Worm (Caenorhabditis elegans) whole organism, L4 larva: ENCODE data around the gene nlp-27.

Experiments used
- F26F4.8 ChIP-seq: fragments of 200-800 bp; sonication (Bioruptor generic); conservative IDR thresholded peaks from 2 replicates; pipeline ENCODE4 v1.3.6; 2022; ENCODE audit warnings: missing genetic modification characterization, missing compliant biosample characterization
- Y75B8A.6 ChIP-seq: fragments of 200-800 bp; sonication (Bioruptor generic); IDR thresholded peaks from 2 replicates; pipeline ENCODE4 v1.3.6; 2022; ENCODE audit warnings: missing genetic modification reagents, missing genetic modification characterization, missing compliant biosample characterization
- attf-4 ChIP-seq: sonication (generic microtip); optimal IDR thresholded peaks from 3 replicates; lab custom pipeline; 2017; ENCODE audit warnings: missing biosample characterization, missing genetic modification characterization
- ceh-28 ChIP-seq: fragments of 150-350 bp; optimal IDR thresholded peaks from 2 replicates; lab custom pipeline; 2014; ENCODE audit warnings: missing biosample characterization, missing genetic modification reagents, missing genetic modification characterization
- daf-16 ChIP-seq, 3 experiments: sonication (generic microtip); optimal IDR thresholded peaks; 2 replicates each; lab custom pipeline; 2016 to 2017; ENCODE audit warnings: missing genetic modification characterization in 3 of 3, missing genetic modification reagents in 3 of 3, mild to moderate bottlenecking in 2 of 3, missing compliant biosample characterization in 2 of 3, missing biosample characterization in 1 of 3, moderate library complexity in 1 of 3
- dmd-6 ChIP-seq: fragments of 200-800 bp; sonication (Bioruptor generic); IDR thresholded peaks from 2 replicates; pipeline ENCODE4 v1.3.6; 2022; ENCODE audit warnings: missing genetic modification reagents, missing genetic modification characterization, missing compliant biosample characterization
- dmd-8 ChIP-seq: fragments of 200-800 bp; sonication (Bioruptor generic); IDR thresholded peaks from 2 replicates; pipeline ENCODE4 v1.3.6; 2022; ENCODE audit warnings: missing genetic modification characterization, missing compliant biosample characterization
- dve-1 ChIP-seq: sonication (generic microtip); optimal IDR thresholded peaks from 2 replicates; lab custom pipeline; 2017; ENCODE audit warnings: antibody characterized with exemption, mild to moderate bottlenecking, missing genetic modification characterization, missing compliant biosample characterization; ENCODE audit not compliant: insufficient read depth
- hif-1 ChIP-seq, 2 experiments: sonication (generic microtip); optimal IDR thresholded peaks; 2 replicates each; lab custom pipeline; 2016 to 2017; ENCODE audit warnings: missing compliant biosample characterization in 2 of 2, missing genetic modification characterization in 2 of 2, missing genetic modification reagents in 2 of 2, missing genotype in 2 of 2, mild to moderate bottlenecking in 1 of 2
- hlh-11 ChIP-seq: fragments of 200-800 bp; sonication (Bioruptor generic); optimal IDR thresholded peaks from 2 replicates; lab custom pipeline; 2018; ENCODE audit warnings: mild to moderate bottlenecking, missing genetic modification characterization, missing compliant biosample characterization
- hlh-30 ChIP-seq: sonication (generic microtip); optimal IDR thresholded peaks from 2 replicates; lab custom pipeline; 2017; ENCODE audit warnings: antibody characterized with exemption, mild to moderate bottlenecking, missing genetic modification characterization, missing compliant biosample characterization; ENCODE audit not compliant: insufficient read depth
- lin-1 ChIP-seq: fragments of 200-800 bp; sonication (Bioruptor generic); IDR thresholded peaks from 2 replicates; pipeline ENCODE4 v1.3.6; 2022; ENCODE audit warnings: missing genetic modification reagents, missing genetic modification characterization, missing compliant biosample characterization
- lin-15B ChIP-seq: fragments of 150-350 bp; sonication (generic microtip); optimal IDR thresholded peaks from 3 replicates; lab custom pipeline; 2014; ENCODE audit warnings: missing biosample characterization, missing genetic modification characterization
- lin-38 ChIP-seq: fragments of 200-800 bp; sonication (Bioruptor generic); IDR thresholded peaks from 2 replicates; pipeline ENCODE4 v1.3.6; 2022; ENCODE audit warnings: missing genetic modification reagents, missing genetic modification characterization, missing compliant biosample characterization
- lsy-2 ChIP-seq, 2 experiments: fragments of 150-350 bp in 1 of 2; sonication (generic microtip) in 1 of 2; optimal IDR thresholded peaks; 2 replicates each; lab custom pipeline; 2014 to 2017; ENCODE audit warnings: missing biosample characterization in 2 of 2, missing genetic modification characterization in 2 of 2
- mdl-1 ChIP-seq, 2 experiments: fragments of 150-350 bp in 1 of 2; sonication (generic microtip) in 1 of 2; optimal IDR thresholded peaks; 2 replicates each; lab custom pipeline; 2014 to 2017; ENCODE audit warnings: missing biosample characterization in 2 of 2, missing genetic modification characterization in 2 of 2
- mep-1 ChIP-seq: fragments of 150-350 bp; sonication (generic microtip); optimal IDR thresholded peaks from 3 replicates; lab custom pipeline; 2014; ENCODE audit warnings: missing biosample characterization, missing genetic modification characterization
- nhr-10 ChIP-seq: fragments of 150-350 bp; optimal IDR thresholded peaks from 2 replicates; lab custom pipeline; 2014; ENCODE audit warnings: missing biosample characterization, missing genetic modification characterization
- nhr-102 ChIP-seq: sonication (generic microtip); optimal IDR thresholded peaks from 2 replicates; lab custom pipeline; 2016; ENCODE audit warnings: mild to moderate bottlenecking, missing genetic modification characterization, moderate library complexity, missing compliant biosample characterization
- nhr-111 ChIP-seq: fragments of 200-800 bp; sonication (Bioruptor generic); optimal IDR thresholded peaks from 2 replicates; lab custom pipeline; 2018; ENCODE audit warnings: mild to moderate bottlenecking, missing genetic modification characterization, missing compliant biosample characterization
- nhr-28 ChIP-seq: fragments of 150-350 bp; optimal IDR thresholded peaks from 2 replicates; lab custom pipeline; 2014; ENCODE audit warnings: missing biosample characterization, missing genetic modification characterization
- nhr-41 ChIP-seq: fragments of 200-800 bp; sonication (Bioruptor generic); IDR thresholded peaks from 2 replicates; pipeline ENCODE4 v1.3.6; 2022; ENCODE audit warnings: missing genetic modification reagents, missing genetic modification characterization, missing compliant biosample characterization
- nhr-42 ChIP-seq: fragments of 200-800 bp; sonication (Bioruptor generic); IDR thresholded peaks from 2 replicates; pipeline ENCODE4 v1.3.6; 2022; ENCODE audit warnings: missing genetic modification characterization, missing compliant biosample characterization
- nhr-6 ChIP-seq: fragments of 150-350 bp; optimal IDR thresholded peaks from 2 replicates; lab custom pipeline; 2014; ENCODE audit warnings: missing biosample characterization, missing genetic modification characterization
- nhr-77 ChIP-seq: fragments of 150-350 bp; optimal IDR thresholded peaks from 2 replicates; lab custom pipeline; 2014; ENCODE audit warnings: missing biosample characterization, missing genetic modification characterization
- pqm-1 ChIP-seq: sonication (generic microtip); optimal IDR thresholded peaks from 2 replicates; lab custom pipeline; 2017; ENCODE audit warnings: missing biosample characterization, missing genetic modification characterization
- snpc-1.2 ChIP-seq: fragments of 200-800 bp; sonication (Bioruptor generic); IDR thresholded peaks from 2 replicates; pipeline ENCODE4 v1.3.6; 2022; ENCODE audit warnings: missing genetic modification reagents, missing genetic modification characterization, missing compliant biosample characterization
- unc-130 ChIP-seq: sonication (generic microtip); optimal IDR thresholded peaks from 2 replicates; lab custom pipeline; 2016; ENCODE audit warnings: missing genetic modification reagents, missing genetic modification characterization, missing compliant biosample characterization
- unc-62 ChIP-seq, 3 experiments: fragments of 150-350 bp in 1 of 3; sonication (generic microtip); optimal IDR thresholded peaks in 2 of 3; peaks in 1 of 3; 1 replicate in 1 of 3; 2 replicates in 2 of 3; lab custom pipeline; 2014 to 2017; ENCODE audit warnings: missing biosample characterization in 3 of 3, missing genetic modification characterization in 3 of 3, missing genetic modification reagents in 3 of 3, missing genotype in 1 of 3
- vab-7 ChIP-seq: fragments of 200-800 bp; sonication (Bioruptor generic); IDR thresholded peaks from 2 replicates; pipeline ENCODE4 v1.3.6; 2022; ENCODE audit warnings: missing genetic modification reagents, missing genetic modification characterization, missing compliant biosample characterization
- zag-1 ChIP-seq: fragments of 150-350 bp; optimal IDR thresholded peaks from 2 replicates; lab custom pipeline; 2014; ENCODE audit warnings: missing biosample characterization, missing genetic modification characterization
- zfp-3 ChIP-seq: fragments of 200-800 bp; sonication (Bioruptor generic); conservative IDR thresholded peaks from 2 replicates; pipeline ENCODE4 v1.3.6; 2022; ENCODE audit warnings: missing genetic modification reagents, missing genetic modification characterization, missing compliant biosample characterization
- ztf-11 ChIP-seq: fragments of 150-350 bp; optimal IDR thresholded peaks from 2 replicates; lab custom pipeline; 2014; ENCODE audit warnings: missing biosample characterization, missing genetic modification characterization

The nlp-27 gene

DNA sequence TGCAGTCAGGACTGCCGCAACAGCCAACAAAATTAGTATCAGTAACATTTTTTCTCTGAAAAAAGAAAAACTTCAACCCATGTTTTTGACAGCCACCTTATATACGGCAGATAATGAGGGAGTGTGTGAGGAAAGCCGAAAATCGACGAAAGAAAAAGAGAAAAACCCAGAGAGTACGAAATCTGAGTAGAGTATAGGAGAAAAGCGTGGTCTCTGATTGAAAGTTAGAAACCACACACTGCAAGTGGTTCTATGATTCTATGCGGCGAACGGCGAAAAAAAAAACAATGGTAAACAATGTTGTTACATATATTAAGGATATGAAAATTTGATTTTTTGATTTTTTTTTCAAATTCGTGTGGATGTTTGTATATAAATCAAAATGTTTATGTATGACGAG, 21.4 kb upstream of the nlp-27 start, which contains the start of gene cyp-34A8:
cyp-34A8 (minus strand) TSS at position 62 of the 400 bp plus-strand sequence.
- TF ChIP-seq nhr-102 (tag; lab: Kevin White, UChicago) (peak; percentile 24), attf-4 (tag; lab: Kevin White, UChicago) (no peak), dve-1 (tag; lab: Kevin White, UChicago) (peak; percentile 57), nhr-77 (peak; percentile 84), hlh-11 (tag; lab: Kevin White, UChicago) (peak; percentile 4), daf-16 (GFP tag; optimal IDR thresholded peaks at IDR 0.05; lab: Kevin White, UChicago) (no peak), daf-16 (tag; optimal IDR thresholded peaks at IDR 0.05; lab: Kevin White, UChicago) (peak; percentile 2), mdl-1 (tag; optimal IDR thresholded peaks at IDR 0.05; lab: Kevin White, UChicago) (peak in 1 of 2 experiments; percentile 24), nhr-28 (tag; lab: Kevin White, UChicago) (peak; percentile 79), F26F4.8 (GFP tag; lab: Robert Waterston, UW) (no peak), dmd-6 (GFP tag; lab: Robert Waterston, UW) (peak; percentile 52; the same call in 1 of the 2 replicates), unc-130 (GFP tag; lab: Kevin White, UChicago) (no peak)

DNA sequence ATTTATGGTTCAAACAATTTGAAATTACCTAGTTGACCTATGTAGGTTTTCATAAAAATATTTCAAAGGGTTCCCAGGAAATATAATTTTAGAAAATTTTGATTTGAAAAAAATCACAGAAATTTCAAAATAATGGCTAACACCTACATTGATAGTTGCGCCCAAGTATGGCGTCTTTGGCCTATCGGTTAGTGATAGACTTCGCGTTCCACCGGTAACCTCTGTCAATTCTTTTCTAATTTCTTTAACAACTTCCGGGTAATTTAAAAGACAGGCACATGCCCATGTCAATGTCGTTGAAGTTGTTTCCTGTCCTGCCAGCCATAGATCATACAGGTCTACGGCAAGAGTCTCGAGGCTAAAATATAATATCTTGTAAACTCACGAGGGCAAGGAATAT, 20.2 kb upstream of the nlp-27 start:
- TF ChIP-seq unc-62 (GFP tag; optimal IDR thresholded peaks at IDR 0.05 in 1 of 2; lab: Kevin White, UChicago) (peak in 1 of 2 experiments; percentile 95), unc-62 (tag; optimal IDR thresholded peaks at IDR 0.05; lab: Kevin White, UChicago) (no peak), vab-7 (no peak)

DNA sequence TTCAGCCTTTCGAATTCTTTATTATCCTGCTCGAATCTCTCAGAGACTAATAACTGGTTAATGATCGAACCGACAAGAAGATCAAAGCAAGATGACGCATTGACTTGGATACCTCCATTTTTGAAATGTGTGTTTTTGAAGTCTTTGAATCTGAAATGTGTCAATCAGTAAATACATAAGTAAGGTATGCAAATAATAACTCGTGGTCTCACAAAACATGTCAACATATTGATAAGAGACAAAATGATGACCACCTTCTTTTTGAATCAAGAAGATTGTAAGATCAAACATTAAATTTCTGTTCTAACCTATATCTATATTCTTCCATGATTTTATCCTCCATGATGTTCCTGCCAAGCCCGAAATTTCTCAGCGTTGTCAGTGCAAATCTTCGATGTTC, 19.5 kb upstream of the nlp-27 start:
- TF ChIP-seq nhr-6 (tag; lab: Kevin White, UChicago) = no peak
- no peak for TF ChIP-seq lsy-2 (tag; optimal IDR thresholded peaks at IDR 0.05; lab: Kevin White, UChicago)
- TF ChIP-seq nhr-77 = peak; percentile 67
- peak; percentile 47 for TF ChIP-seq dve-1 (tag; lab: Kevin White, UChicago)
- no peak for TF ChIP-seq daf-16 (GFP tag; optimal IDR thresholded peaks at IDR 0.05; lab: Kevin White, UChicago)
- TF ChIP-seq daf-16 (tag; optimal IDR thresholded peaks at IDR 0.05; lab: Kevin White, UChicago) = peak; percentile 97
- peak; percentile 23 for TF ChIP-seq hlh-11 (tag; lab: Kevin White, UChicago)
- peak; percentile 75 for TF ChIP-seq nhr-28 (tag; lab: Kevin White, UChicago)
- peak; percentile 3 for TF ChIP-seq nhr-102 (tag; lab: Kevin White, UChicago)
- peak; percentile 61 for TF ChIP-seq dmd-6 (GFP tag; lab: Robert Waterston, UW)
- TF ChIP-seq unc-62 (GFP tag; optimal IDR thresholded peaks at IDR 0.05 in 1 of 2; lab: Kevin White, UChicago) = no peak
- no peak for TF ChIP-seq unc-62 (tag; optimal IDR thresholded peaks at IDR 0.05; lab: Kevin White, UChicago)

DNA sequence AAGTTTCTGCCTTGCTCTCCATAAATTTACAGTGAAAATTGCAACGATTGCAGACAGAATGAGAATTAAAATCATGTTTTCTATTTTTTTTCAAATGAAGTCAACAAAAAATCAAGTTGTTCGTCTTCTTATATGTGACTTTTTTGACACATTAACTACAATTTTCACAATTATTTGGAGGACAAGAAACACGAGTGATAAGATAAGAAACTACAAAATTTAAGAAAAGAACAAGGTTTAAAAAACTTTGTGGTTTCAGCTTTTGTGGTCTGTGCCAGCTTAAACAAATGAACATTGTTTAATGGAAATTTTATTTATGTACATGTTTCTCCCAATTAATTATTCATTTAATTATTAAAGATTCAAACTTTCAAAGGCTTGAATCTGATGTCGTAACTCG, 18.8 kb upstream of the nlp-27 start, which contains the start of gene cyp-34A9:
cyp-34A9 (minus strand) TSS at position 131 of the 400 bp plus-strand sequence.
- TF ChIP-seq nhr-28 (tag; lab: Kevin White, UChicago) (peak; percentile 99), hif-1 (tag; optimal IDR thresholded peaks at IDR 0.05; lab: Kevin White, UChicago) (no peak), daf-16 (GFP tag; optimal IDR thresholded peaks at IDR 0.05; lab: Kevin White, UChicago) (no peak), daf-16 (tag; optimal IDR thresholded peaks at IDR 0.05; lab: Kevin White, UChicago) (peak; percentile 88), dmd-6 (GFP tag; lab: Robert Waterston, UW) (peak; percentile 84), nhr-111 (GFP tag; lab: Kevin White, UChicago) (no peak), mep-1 (tag; lab: Kevin White, UChicago) (no peak), hlh-30 (peak; percentile 27), lin-1 (GFP tag; lab: Robert Waterston, UW) (no peak), lsy-2 (tag; optimal IDR thresholded peaks at IDR 0.05; lab: Kevin White, UChicago) (no peak), nhr-41 (GFP tag; lab: Robert Waterston, UW) (no peak), dmd-8 (GFP tag; lab: Robert Waterston, UW) (no peak), zag-1 (tag; lab: Kevin White, UChicago) (no peak), ceh-28 (tag; lab: Kevin White, UChicago) (no peak), snpc-1.2 (no peak), nhr-42 (GFP tag; lab: Robert Waterston, UW) (0 out of 2 replicates have a peak, but pooled peaks have one; percentile 21), ztf-11 (tag; lab: Kevin White, UChicago) (no peak), lin-38 (no peak), lin-15B (no peak), Y75B8A.6 (GFP tag; lab: Robert Waterston, UW) (no peak), nhr-10 (tag; lab: Kevin White, UChicago) (no peak), nhr-102 (tag; lab: Kevin White, UChicago) (peak; percentile 53), hlh-11 (tag; lab: Kevin White, UChicago) (peak; percentile 56), pqm-1 (tag; lab: Kevin White, UChicago) (peak; percentile 64), dve-1 (tag; lab: Kevin White, UChicago) (peak; percentile 75), zfp-3 (GFP tag; lab: Robert Waterston, UW) (no peak), nhr-77 (peak; percentile 99)
